Fruit fly (Drosophila melanogaster) whole organism: ENCODE data around the gene NPFR.

Experiments used
- CG8478 ChIP-seq: fragments of >200 bp; optimal IDR thresholded peaks from 2 replicates; lab custom pipeline; 2018; ENCODE audit warnings: inconsistent platforms
- pan ChIP-seq: fragments of >200 bp; optimal IDR thresholded peaks from 2 replicates; lab custom pipeline; 2017

dm6 chr3R:6244986-6245385, 57.9 kb downstream of the NPFR start:
- TF ChIP-seq pan (lab: Kevin White, UChicago) (no peak), CG8478 (no peak)
